Worm (Caenorhabditis elegans): ENCODE data around the gene B0454.6.

ce11 chrII:3064631-3065030 lies 32.1 kb downstream of the B0454.6 start:
- no peak for TF ChIP-seq skn-1 (tag; optimal IDR thresholded peaks at IDR 0.05)
- TF ChIP-seq sem-4 (tag; optimal IDR thresholded peaks at IDR 0.05), result no peak
- TF ChIP-seq zag-1 (tag; optimal IDR thresholded peaks at IDR 0.05), result no peak
- no peak for TF ChIP-seq nhr-25 (tag; optimal IDR thresholded peaks at IDR 0.05)
- no peak for TF ChIP-seq nhr-237 (tag; optimal IDR thresholded peaks at IDR 0.05)
- no peak for TF ChIP-seq Y55F3AM.14 (GFP tag; optimal IDR thresholded peaks at IDR 0.05)
- no peak for TF ChIP-seq unc-55 (GFP tag; optimal IDR thresholded peaks at IDR 0.05)
- no peak for TF ChIP-seq ama-1 (optimal IDR thresholded peaks at IDR 0.05)
- no peak for TF ChIP-seq fos-1 (tag; optimal IDR thresholded peaks at IDR 0.05)
